Worm (Caenorhabditis elegans) whole organism, L2 larva: ENCODE results near the gene srw-71.

Experiments
- ZK546.5 ChIP-seq: sonication (generic microtip); optimal IDR thresholded peaks from 2 replicates; lab custom pipeline; 2017; ENCODE audit warnings: missing biosample characterization, missing genetic modification characterization
- aly-2 ChIP-seq: fragments of 150-350 bp; optimal IDR thresholded peaks from 2 replicates; lab custom pipeline; 2014; ENCODE audit warnings: missing biosample characterization, missing genetic modification characterization
- lin-39 ChIP-seq: fragments of 150-350 bp; optimal IDR thresholded peaks from 2 replicates; lab custom pipeline; 2014; ENCODE audit warnings: missing biosample characterization, missing genetic modification reagents, missing genetic modification characterization
- ztf-11 ChIP-seq: sonication (generic microtip); optimal IDR thresholded peaks from 2 replicates; lab custom pipeline; 2017; ENCODE audit warnings: missing biosample characterization, missing genetic modification characterization
- ztf-4 ChIP-seq: fragments of 150-350 bp; optimal IDR thresholded peaks from 2 replicates; lab custom pipeline; 2014; ENCODE audit warnings: missing biosample characterization, missing genetic modification characterization

DNA sequence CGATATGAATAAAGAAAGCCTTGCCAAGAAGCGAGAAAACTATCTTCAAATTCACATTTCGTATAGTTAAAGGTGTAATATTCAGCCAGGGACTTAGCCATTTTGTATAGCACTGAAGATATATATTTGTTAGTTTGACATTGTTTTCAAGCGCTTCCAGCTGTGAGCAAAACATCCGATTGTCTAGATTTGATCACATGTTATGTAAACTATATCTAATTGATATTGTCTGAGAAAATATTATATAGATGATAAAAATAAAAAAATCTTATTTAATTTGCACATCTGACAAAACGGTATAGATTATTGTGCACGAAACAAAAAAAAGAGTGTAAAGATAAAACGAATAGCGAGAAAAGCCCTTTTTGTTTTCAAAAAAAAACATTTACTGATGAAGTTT, 33.8 kb upstream of the srw-71 start, which contains the start of gene srh-89:
- TF ChIP-seq aly-2 (tag; lab: Kevin White, UChicago), result no peak
- TF ChIP-seq ztf-11, result no peak
- no peak for TF ChIP-seq ztf-4 (tag; lab: Kevin White, UChicago)
- TF ChIP-seq lin-39 (tag; lab: Kevin White, UChicago), result no peak
- no peak for TF ChIP-seq ZK546.5 (tag; lab: Kevin White, UChicago)
